Fruit fly (Drosophila melanogaster): ENCODE measurements around the gene SMC5.

DNA sequence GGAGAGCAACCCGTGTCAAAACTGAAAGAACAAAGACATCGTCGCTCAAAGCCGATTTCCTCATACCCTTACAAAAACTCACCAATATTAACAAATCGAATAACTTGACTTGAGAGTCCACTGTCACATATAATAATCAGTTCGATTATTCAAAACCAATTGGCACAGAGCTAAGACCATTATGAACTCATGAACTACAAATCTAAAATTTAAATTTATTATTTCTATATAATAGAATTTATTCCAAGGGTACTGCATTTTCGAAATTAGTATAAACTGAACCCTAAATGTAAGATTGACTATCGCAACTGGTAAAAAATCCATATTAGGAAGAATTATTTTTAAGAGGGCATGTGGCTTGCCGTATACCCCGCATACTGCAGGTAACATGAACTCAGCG lies 13.0 kb downstream of the SMC5 start:
- TF ChIP-seq CG6792 (GFP tag; optimal IDR thresholded peaks at IDR 0.05) (peak; percentile 10), CG6808 (GFP tag; optimal IDR thresholded peaks at IDR 0.05) (peak; percentile 29), CG10631 (GFP tag; optimal IDR thresholded peaks at IDR 0.05) (peak; percentile 24)
